Worm (Caenorhabditis elegans) whole organism, young adult: ENCODE data around the gene eff-1.

Experiments used
- C06A6.2 ChIP-seq: fragments of 200-800 bp; sonication (Bioruptor generic); conservative IDR thresholded peaks from 2 replicates; pipeline ENCODE4 v1.3.6; 2022; ENCODE audit warnings: missing genetic modification characterization, missing compliant biosample characterization
- D2030.7 ChIP-seq: fragments of 200-800 bp; sonication (Bioruptor generic); IDR thresholded peaks from 2 replicates; pipeline ENCODE4 v1.3.6; 2022; ENCODE audit warnings: missing genetic modification reagents, missing genetic modification characterization, missing compliant biosample characterization
- F22D6.2 ChIP-seq: sonication (generic microtip); optimal IDR thresholded peaks from 2 replicates; lab custom pipeline; 2016; ENCODE audit warnings: mild to moderate bottlenecking, missing genetic modification characterization, missing compliant biosample characterization
- F23B12.7 ChIP-seq: sonication (generic microtip); optimal IDR thresholded peaks from 2 replicates; lab custom pipeline; 2017; ENCODE audit warnings: missing genetic modification characterization, mild to moderate bottlenecking, missing compliant biosample characterization, antibody characterized with exemption, moderate library complexity; ENCODE audit not compliant: insufficient read depth
- T07F8.4 ChIP-seq: sonication (generic microtip); optimal IDR thresholded peaks from 2 replicates; lab custom pipeline; 2016; ENCODE audit warnings: mild to moderate bottlenecking, missing genetic modification characterization, moderate library complexity, missing compliant biosample characterization
- Y53F4B.3 ChIP-seq: fragments of 200-800 bp; sonication (Bioruptor generic); IDR thresholded peaks from 2 replicates; pipeline ENCODE4 v1.3.6; 2022; ENCODE audit warnings: missing genetic modification reagents, missing genetic modification characterization, missing compliant biosample characterization
- Y79H2A.3 ChIP-seq: fragments of 200-800 bp; sonication (Bioruptor generic); conservative IDR thresholded peaks from 2 replicates; pipeline ENCODE4 v1.3.6; 2022; ENCODE audit warnings: missing genetic modification reagents, missing genetic modification characterization, missing compliant biosample characterization
- Y95B8A.8 ChIP-seq: fragments of 200-800 bp; sonication (Bioruptor generic); IDR thresholded peaks from 2 replicates; pipeline ENCODE4 v1.3.6; 2022; ENCODE audit warnings: missing genetic modification reagents, missing genetic modification characterization, missing compliant biosample characterization
- ZK185.1 ChIP-seq: sonication (generic microtip); optimal IDR thresholded peaks from 2 replicates; lab custom pipeline; 2016; ENCODE audit warnings: mild to moderate bottlenecking, missing genetic modification characterization, missing compliant biosample characterization; ENCODE audit not compliant: poor library complexity, severe bottlenecking
- attf-6 ChIP-seq: fragments of 200-800 bp; sonication (Bioruptor generic); IDR thresholded peaks from 2 replicates; pipeline ENCODE4 v1.3.6; 2022; ENCODE audit warnings: missing genetic modification reagents, missing genetic modification characterization, missing compliant biosample characterization
- bed-1 ChIP-seq: fragments of 200-800 bp; sonication (Bioruptor generic); IDR thresholded peaks from 2 replicates; pipeline ENCODE4 v1.3.6; 2022; ENCODE audit warnings: missing genetic modification reagents, missing genetic modification characterization, missing compliant biosample characterization
- ccch-3 ChIP-seq: fragments of 200-800 bp; sonication (Bioruptor generic); optimal IDR thresholded peaks from 2 replicates; lab custom pipeline; 2018; ENCODE audit warnings: mild to moderate bottlenecking, missing genetic modification characterization, missing compliant biosample characterization
- cebp-1 ChIP-seq, 2 experiments: fragments of 200-800 bp in 1 of 2; sonication (Bioruptor generic) in 1 of 2; sonication (generic microtip) in 1 of 2; IDR thresholded peaks in 1 of 2; optimal IDR thresholded peaks in 1 of 2; 2 replicates each; pipeline versions ENCODE4 v1.3.6 to Lab custom; 2017 to 2022; ENCODE audit warnings: missing compliant biosample characterization in 2 of 2, missing genetic modification characterization in 2 of 2, mild to moderate bottlenecking in 1 of 2, missing genetic modification reagents in 1 of 2, moderate library complexity in 1 of 2
- cebp-2 ChIP-seq: fragments of 200-800 bp; sonication (Bioruptor generic); IDR thresholded peaks from 2 replicates; pipeline ENCODE4 v1.3.6; 2022; ENCODE audit warnings: missing genetic modification characterization, missing compliant biosample characterization
- die-1 ChIP-seq: sonication (generic microtip); optimal IDR thresholded peaks from 2 replicates; lab custom pipeline; 2016; ENCODE audit warnings: missing genotype, mild to moderate bottlenecking, missing genetic modification characterization, missing compliant biosample characterization
- ets-4 ChIP-seq: fragments of 200-800 bp; sonication (Bioruptor generic); optimal IDR thresholded peaks from 2 replicates; lab custom pipeline; 2018; ENCODE audit warnings: mild to moderate bottlenecking, missing genetic modification characterization, missing compliant biosample characterization
- fkh-3 ChIP-seq: sonication (generic microtip); optimal IDR thresholded peaks from 2 replicates; lab custom pipeline; 2016; ENCODE audit warnings: mild to moderate bottlenecking, missing genetic modification characterization, missing compliant biosample characterization
- hlh-12 ChIP-seq: sonication (generic microtip); optimal IDR thresholded peaks from 2 replicates; lab custom pipeline; 2016; ENCODE audit warnings: missing genetic modification characterization, missing compliant biosample characterization
- hmg-1.2 ChIP-seq: fragments of 200-800 bp; sonication (Bioruptor generic); IDR thresholded peaks from 2 replicates; pipeline ENCODE4 v1.3.6; 2022; ENCODE audit warnings: missing genetic modification reagents, missing genetic modification characterization, missing compliant biosample characterization
- hmg-20 ChIP-seq: fragments of 200-800 bp; sonication (Bioruptor generic); IDR thresholded peaks from 2 replicates; pipeline ENCODE4 v1.3.6; 2022; ENCODE audit warnings: missing genetic modification reagents, missing genetic modification characterization, missing compliant biosample characterization
- hrde-1 ChIP-seq: sonication (generic microtip); optimal IDR thresholded peaks from 2 replicates; lab custom pipeline; 2016; ENCODE audit warnings: missing genetic modification characterization, mild to moderate bottlenecking, missing compliant biosample characterization, moderate library complexity, missing genotype, missing genetic modification reagents, borderline replicate concordance
- hsf-1 ChIP-seq: fragments of 200-800 bp; sonication (Bioruptor generic); IDR thresholded peaks from 2 replicates; pipeline ENCODE4 v1.3.6; 2022; ENCODE audit warnings: missing genetic modification reagents, missing genetic modification characterization, missing compliant biosample characterization
- lin-26 ChIP-seq: fragments of 200-800 bp; sonication (Bioruptor generic); IDR thresholded peaks from 2 replicates; pipeline ENCODE4 v1.3.6; 2022; ENCODE audit warnings: missing genetic modification reagents, missing genetic modification characterization, missing compliant biosample characterization
- lin-35 ChIP-seq, 3 experiments: fragments of 150-350 bp in 2 of 3; sonication (generic microtip) in 1 of 3; optimal IDR thresholded peaks; 2 replicates each; lab custom pipeline; 2014 to 2018; ENCODE audit warnings: missing biosample characterization in 3 of 3, missing genetic modification characterization in 3 of 3, missing genetic modification reagents in 3 of 3
- lin-40 ChIP-seq: sonication (generic microtip); optimal IDR thresholded peaks from 2 replicates; lab custom pipeline; 2016; ENCODE audit warnings: missing genetic modification characterization, mild to moderate bottlenecking, missing compliant biosample characterization, missing genotype, missing genetic modification reagents
- lin-54 ChIP-seq: fragments of 200-800 bp; sonication (Bioruptor generic); optimal IDR thresholded peaks from 2 replicates; lab custom pipeline; 2018; ENCODE audit warnings: mild to moderate bottlenecking, missing genetic modification characterization, missing compliant biosample characterization
- lir-1 ChIP-seq: fragments of 200-800 bp; sonication (Bioruptor generic); conservative IDR thresholded peaks from 2 replicates; pipeline ENCODE4 v1.3.6; 2022; ENCODE audit warnings: missing genetic modification reagents, missing genetic modification characterization, missing compliant biosample characterization
- madf-10 ChIP-seq: sonication (generic microtip); optimal IDR thresholded peaks from 2 replicates; lab custom pipeline; 2016; ENCODE audit warnings: mild to moderate bottlenecking, missing genetic modification characterization, missing compliant biosample characterization
- madf-3 ChIP-seq: fragments of 200-800 bp; sonication (Bioruptor generic); IDR thresholded peaks from 2 replicates; pipeline ENCODE4 v1.3.6; 2022; ENCODE audit warnings: missing genetic modification reagents, missing genetic modification characterization, missing compliant biosample characterization
- madf-6 ChIP-seq: fragments of 200-800 bp; sonication (Bioruptor generic); IDR thresholded peaks from 2 replicates; pipeline ENCODE4 v1.3.6; 2022; ENCODE audit warnings: missing genetic modification reagents, missing genetic modification characterization, missing compliant biosample characterization
- nhr-120 ChIP-seq: fragments of 200-800 bp; sonication (Bioruptor generic); IDR thresholded peaks from 2 replicates; pipeline ENCODE4 v1.3.6; 2022; ENCODE audit warnings: missing genetic modification characterization, missing compliant biosample characterization
- nhr-80 ChIP-seq: sonication (generic microtip); optimal IDR thresholded peaks from 2 replicates; lab custom pipeline; 2016; ENCODE audit warnings: missing genetic modification characterization, missing compliant biosample characterization
- nhr-90 ChIP-seq: sonication (generic microtip); optimal IDR thresholded peaks from 2 replicates; lab custom pipeline; 2016; ENCODE audit warnings: missing genotype, mild to moderate bottlenecking, missing genetic modification characterization, missing compliant biosample characterization
- rec-8 ChIP-seq, 2 experiments: sonication (generic microtip); optimal IDR thresholded peaks; 2 replicates each; lab custom pipeline; 2016; ENCODE audit warnings: mild to moderate bottlenecking in 2 of 2, missing genetic modification characterization in 2 of 2, missing genetic modification reagents in 2 of 2, missing genotype in 2 of 2, missing biosample characterization in 1 of 2, missing compliant biosample characterization in 1 of 2, moderate library complexity in 1 of 2
- repo-1 ChIP-seq: sonication (generic microtip); optimal IDR thresholded peaks from 2 replicates; lab custom pipeline; 2017; ENCODE audit warnings: mild to moderate bottlenecking, missing genetic modification characterization, missing compliant biosample characterization
- sdz-38 ChIP-seq: sonication (generic microtip); optimal IDR thresholded peaks from 2 replicates; lab custom pipeline; 2016; ENCODE audit warnings: missing genotype, missing genetic modification characterization, missing compliant biosample characterization
- sea-2 ChIP-seq: fragments of 200-800 bp; sonication (Bioruptor generic); IDR thresholded peaks from 2 replicates; pipeline ENCODE4 v1.3.6; 2022; ENCODE audit warnings: missing genetic modification characterization, missing compliant biosample characterization
- snpc-4 ChIP-seq, 5 experiments: fragments of 150-350 bp in 1 of 5; sonication (generic microtip) in 4 of 5; optimal IDR thresholded peaks; 2 replicates each; lab custom pipeline; 2014 to 2018; ENCODE audit warnings: missing genetic modification characterization in 5 of 5, missing biosample characterization in 3 of 5, antibody characterized with exemption in 2 of 5, mild to moderate bottlenecking in 2 of 5, missing compliant biosample characterization in 2 of 5, missing genotype in 2 of 5, moderate library complexity in 2 of 5, missing genetic modification reagents in 1 of 5
- zfh-2 ChIP-seq: fragments of 200-800 bp; sonication (Bioruptor generic); conservative IDR thresholded peaks from 2 replicates; pipeline ENCODE4 v1.3.6; 2022; ENCODE audit warnings: missing genetic modification reagents, missing genetic modification characterization, missing compliant biosample characterization
- ztf-26 ChIP-seq: sonication (generic microtip); optimal IDR thresholded peaks from 2 replicates; lab custom pipeline; 2017; ENCODE audit warnings: missing genetic modification characterization, missing compliant biosample characterization
- ztf-3 ChIP-seq: fragments of 200-800 bp; sonication (Bioruptor generic); optimal IDR thresholded peaks from 2 replicates; lab custom pipeline; 2018; ENCODE audit warnings: mild to moderate bottlenecking, missing genetic modification characterization, missing compliant biosample characterization

The eff-1 gene

ce11 chrII:8312012-8312411 lies 34.5 kb upstream of the eff-1 start:
- no peak for TF ChIP-seq C06A6.2 (GFP tag; lab: Robert Waterston, UW)
- TF ChIP-seq hmg-20 (GFP tag; lab: Robert Waterston, UW), result no peak
- no peak for TF ChIP-seq nhr-80
- TF ChIP-seq lin-26 (GFP tag; lab: Robert Waterston, UW), result no peak

- TF ChIP-seq hmg-1.2 (GFP tag; lab: Robert Waterston, UW) (no peak), lin-54 (GFP tag; lab: Kevin White, UChicago) (no peak), sea-2 (GFP tag; lab: Robert Waterston, UW) (no peak), zfh-2 (GFP tag; lab: Robert Waterston, UW) (no peak), F22D6.2 (tag; lab: Kevin White, UChicago) (no peak), Y95B8A.8 (GFP tag; lab: Robert Waterston, UW) (no peak), fkh-3 (tag; lab: Kevin White, UChicago) (no peak), sdz-38 (no peak), madf-10 (tag; lab: Kevin White, UChicago) (no peak), cebp-1 (GFP tag; IDR thresholded peaks at IDR 0.05; lab: Robert Waterston, UW) (no peak), cebp-1 (tag; optimal IDR thresholded peaks at IDR 0.05; lab: Kevin White, UChicago) (no peak), cebp-2 (no peak), snpc-4 (GFP tag; optimal IDR thresholded peaks at IDR 0.05; lab: Kevin White, UChicago) (no peak), snpc-4 (tag; optimal IDR thresholded peaks at IDR 0.05; lab: Kevin White, UChicago) (no peak), nhr-120 (GFP tag; lab: Robert Waterston, UW) (no peak), madf-6 (GFP tag; lab: Robert Waterston, UW) (no peak)
Observed at ce11 chrII:8314768-8315167, 31.7 kb upstream of the eff-1 start.

ce11 chrII:8316701-8317100 lies 29.8 kb upstream of the eff-1 start:
- TF ChIP-seq ccch-3 (no peak), repo-1 (tag; lab: Kevin White, UChicago) (no peak), ets-4 (GFP tag; lab: Kevin White, UChicago) (no peak), C06A6.2 (GFP tag; lab: Robert Waterston, UW) (no peak), Y53F4B.3 (no peak), hsf-1 (GFP tag; lab: Robert Waterston, UW) (no peak), ztf-26 (tag; lab: Kevin White, UChicago) (no peak), attf-6 (GFP tag; lab: Robert Waterston, UW) (no peak), hrde-1 (tag; lab: Kevin White, UChicago) (no peak)

DNA sequence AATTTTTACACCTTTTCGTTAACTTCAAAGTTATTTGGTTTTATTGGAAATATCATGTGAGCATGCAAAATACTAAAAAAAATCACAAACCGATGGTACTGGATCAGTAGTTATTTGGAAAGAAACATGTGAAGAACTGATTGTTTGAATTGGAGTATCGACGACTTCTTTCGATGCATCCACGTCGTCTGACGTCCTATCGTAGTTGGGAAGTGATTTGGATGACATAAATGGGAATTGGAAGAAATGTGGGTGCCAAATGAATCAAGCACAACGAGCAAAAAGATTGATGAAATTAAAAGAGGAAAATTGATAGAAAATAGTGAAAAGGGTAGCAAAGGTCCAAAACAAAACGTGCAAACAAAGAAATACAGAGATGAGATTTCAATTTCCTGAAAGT lies 25.2 kb upstream of the eff-1 start, which contains the start of gene shw-1:
TSS of gene shw-1 (minus strand) at position 228 of the 400 bp plus-strand sequence.
- no peak for TF ChIP-seq nhr-90 (tag; lab: Kevin White, UChicago)

ce11 chrII:8325002-8325539 lies 21.4 kb upstream of the eff-1 start, which contains the start of the genes ran-3 and C26D10.3:
ran-3 (minus strand) TSS chrII:8325052.
C26D10.3 (plus strand) TSS chrII:8325386.
- TF ChIP-seq ztf-3 (no peak), D2030.7 (GFP tag; lab: Robert Waterston, UW) (no peak), die-1 (no peak), cebp-2 (no peak), bed-1 (GFP tag; lab: Robert Waterston, UW) (no peak), ets-4 (GFP tag; lab: Kevin White, UChicago) (no peak), lin-40 (tag; lab: Kevin White, UChicago) (no peak), Y79H2A.3 (GFP tag; lab: Robert Waterston, UW) (no peak), rec-8 (tag; optimal IDR thresholded peaks at IDR 0.05; lab: Kevin White, UChicago) (no peak), lin-35 (GFP tag; optimal IDR thresholded peaks at IDR 0.05; lab: Kevin White, UChicago) (peak in 1 of 3 experiments; percentile 30), F23B12.7 (tag; lab: Kevin White, UChicago) (peak; percentile 24), madf-3 (GFP tag; lab: Robert Waterston, UW) (0 out of 2 replicates have a peak, but pooled peaks have one; percentile 10), T07F8.4 (tag; lab: Kevin White, UChicago) (no peak), lir-1 (no peak), hlh-12 (no peak), ZK185.1 (tag; lab: Kevin White, UChicago) (peak; percentile 46)
